Fruit fly (Drosophila melanogaster): ENCODE measurements around the gene CG32262.

CG32262 gene

DNA sequence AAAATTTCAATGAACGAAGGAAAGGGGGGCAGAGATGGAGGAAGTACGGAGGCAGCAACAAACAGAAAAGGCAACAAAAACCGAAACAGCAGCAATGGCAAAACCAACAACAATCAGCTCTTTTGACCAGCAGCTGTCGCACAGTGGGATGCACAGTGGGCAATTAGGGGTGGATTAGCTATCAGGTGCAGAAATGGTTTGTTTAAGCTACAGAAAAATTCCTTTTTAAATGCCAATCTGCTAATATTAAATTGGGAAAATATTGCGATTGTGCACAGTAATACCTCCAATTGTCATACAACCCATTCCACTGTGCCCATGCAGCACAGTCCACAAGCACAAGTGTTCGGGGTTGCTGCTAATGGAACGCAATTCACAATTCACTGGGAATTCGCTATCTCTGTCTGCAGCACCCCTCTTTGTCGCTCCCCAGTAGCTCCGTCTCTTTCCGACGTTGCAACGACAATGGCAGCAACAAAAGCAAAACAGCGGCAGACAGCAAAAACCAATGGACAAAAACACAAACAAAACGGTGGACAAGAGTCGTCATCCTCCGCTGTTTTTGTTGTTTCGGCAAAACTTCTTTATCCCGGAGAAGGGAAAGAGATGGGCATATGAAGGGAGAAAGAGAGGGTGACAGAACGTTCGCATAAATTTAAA is 24.9 kb downstream of the CG32262 start (continued):
- TF ChIP-seq Usf (GFP tag; optimal IDR thresholded peaks at IDR 0.05) (peak; percentile 82), CG17361 (GFP tag; IDR thresholded peaks at IDR 0.05) (peak; percentile 86), CG13123 (GFP tag; optimal IDR thresholded peaks at IDR 0.05) (peak; percentile 90), gro (GFP tag; optimal IDR thresholded peaks at IDR 0.05) (peak; percentile 63), Xbp1 (GFP tag; optimal IDR thresholded peaks at IDR 0.05) (peak; percentile 96), CG4707 (GFP tag; optimal IDR thresholded peaks at IDR 0.05) (peak; percentile 99), HLH3B (GFP tag; IDR thresholded peaks at IDR 0.05) (peak; percentile 96), schlank (tag; optimal IDR thresholded peaks at IDR 0.05) (peak; percentile 76), tna (GFP tag; IDR thresholded peaks at IDR 0.05; ENCODE audit: partially characterized antibody) (0 out of 2 replicates have a peak, but pooled peaks have one; percentile 32), nom (GFP tag; optimal IDR thresholded peaks at IDR 0.05) (peak; percentile 80), klu (GFP tag; IDR thresholded peaks at IDR 0.05) (peak; percentile 84), chn (GFP tag; optimal IDR thresholded peaks at IDR 0.05) (peak; percentile 98), ato (GFP tag; IDR thresholded peaks at IDR 0.05; ENCODE audit: partially characterized antibody) (no peak), nerfin-2 (GFP tag; IDR thresholded peaks at IDR 0.05; ENCODE audit: partially characterized antibody) (no peak), Sin3A (optimal IDR thresholded peaks at IDR 0.05) (no peak), Poxn (GFP tag; IDR thresholded peaks at IDR 0.05) (peak; percentile 78), fu2 (GFP tag; optimal IDR thresholded peaks at IDR 0.05) (peak; percentile 89), Antp (GFP tag; optimal IDR thresholded peaks at IDR 0.05) (peak; percentile 98), CG12942 (GFP tag; optimal IDR thresholded peaks at IDR 0.05) (peak; percentile 93), da (GFP tag; optimal IDR thresholded peaks at IDR 0.05) (peak; percentile 97), CG10321 (GFP tag; IDR thresholded peaks at IDR 0.05) (peak; percentile 47; the same call in 1 of the 2 replicates), tin (GFP tag; optimal IDR thresholded peaks at IDR 0.05) (peak; percentile 90), ftz-f1 (GFP tag; optimal IDR thresholded peaks at IDR 0.05) (no peak), Sox100B (GFP tag; optimal IDR thresholded peaks at IDR 0.05) (peak; percentile 72), usp (GFP tag; optimal IDR thresholded peaks at IDR 0.05) (no peak), trh (GFP tag; optimal IDR thresholded peaks at IDR 0.05) (peak; percentile 89), CG18599 (GFP tag; optimal IDR thresholded peaks at IDR 0.05) (peak; percentile 85), CG1529 (GFP tag; optimal IDR thresholded peaks at IDR 0.05) (peak; percentile 92), CG33557 (GFP tag; optimal IDR thresholded peaks at IDR 0.05) (peak; percentile 49), lab (GFP tag; optimal IDR thresholded peaks at IDR 0.05) (peak; percentile 92), ewg (GFP tag; optimal IDR thresholded peaks at IDR 0.05) (peak; percentile 92), rib (GFP tag; IDR thresholded peaks at IDR 0.05) (peak; percentile 81), pnt (GFP tag; optimal IDR thresholded peaks at IDR 0.05) (peak; percentile 96), NK7.1 (GFP tag; optimal IDR thresholded peaks at IDR 0.05) (peak; percentile 78), CG7357 (GFP tag; IDR thresholded peaks at IDR 0.05) (peak; percentile 90), otp (GFP tag; IDR thresholded peaks at IDR 0.05) (peak; percentile 97), corto (GFP tag; optimal IDR thresholded peaks at IDR 0.05) (peak; percentile 97), CG9609 (GFP tag; optimal IDR thresholded peaks at IDR 0.05) (peak; percentile 96), bsh (GFP tag; optimal IDR thresholded peaks at IDR 0.05) (peak; percentile 96 to 97), z (GFP tag; IDR thresholded peaks at IDR 0.05) (peak; percentile 67; the same call in 1 of the 3 replicates), CG7786 (GFP tag; optimal IDR thresholded peaks at IDR 0.05) (peak; percentile 95), al (GFP tag; IDR thresholded peaks at IDR 0.05) (peak; percentile 88), CG4424 (GFP tag; optimal IDR thresholded peaks at IDR 0.05) (peak; percentile 92), eyg (GFP tag; optimal IDR thresholded peaks at IDR 0.05) (peak; percentile 82), CG10209 (GFP tag; optimal IDR thresholded peaks at IDR 0.05) (peak; percentile 94), odd (GFP tag; optimal IDR thresholded peaks at IDR 0.05) (peak; percentile 87), fd102C (GFP tag; optimal IDR thresholded peaks at IDR 0.05) (peak; percentile 61), CG10543 (GFP tag; optimal IDR thresholded peaks at IDR 0.05) (peak; percentile 31), Spps (tag; optimal IDR thresholded peaks at IDR 0.05) (peak; percentile 71), CG32767 (GFP tag; IDR thresholded peaks at IDR 0.05) (peak; percentile 94)
